Worm (Caenorhabditis elegans) whole organism, L1 larva: ENCODE results near the gene pes-4.

Experiments used
- C16A3.4 ChIP-seq: fragments of 150-350 bp; optimal IDR thresholded peaks from 2 replicates; lab custom pipeline; 2014; ENCODE audit warnings: missing biosample characterization, missing genetic modification characterization
- F16B12.6 ChIP-seq: fragments of 150-350 bp; optimal IDR thresholded peaks from 2 replicates; lab custom pipeline; 2014; ENCODE audit warnings: missing biosample characterization, missing genetic modification characterization
- alr-1 ChIP-seq: fragments of 200-800 bp; sonication (Bioruptor generic); optimal IDR thresholded peaks from 2 replicates; lab custom pipeline; 2018; ENCODE audit warnings: borderline replicate concordance, mild to moderate bottlenecking, missing genetic modification characterization, missing compliant biosample characterization
- ceh-8 ChIP-seq: fragments of 200-800 bp; sonication (Bioruptor generic); optimal IDR thresholded peaks from 2 replicates; lab custom pipeline; 2018; ENCODE audit warnings: mild to moderate bottlenecking, missing genetic modification characterization, moderate library complexity, missing compliant biosample characterization
- ceh-90 ChIP-seq: sonication (generic microtip); optimal IDR thresholded peaks from 2 replicates; lab custom pipeline; 2016; ENCODE audit warnings: missing genetic modification characterization, missing compliant biosample characterization
- ces-1 ChIP-seq: fragments of 150-350 bp; optimal IDR thresholded peaks from 2 replicates; lab custom pipeline; 2014; ENCODE audit warnings: missing biosample characterization, missing genetic modification reagents, missing genetic modification characterization
- dsc-1 ChIP-seq: sonication (generic microtip); optimal IDR thresholded peaks from 2 replicates; lab custom pipeline; 2016; ENCODE audit warnings: mild to moderate bottlenecking, missing genetic modification characterization, missing compliant biosample characterization
- efl-1 ChIP-seq, 4 experiments: fragments of 150-350 bp; optimal IDR thresholded peaks in 3 of 4; peaks in 1 of 4; 1 replicate in 1 of 4; 2 replicates in 3 of 4; lab custom pipeline; 2014; ENCODE audit warnings: missing biosample characterization in 2 of 4, missing genetic modification characterization in 2 of 4, missing genetic modification reagents in 2 of 4
- egl-13 ChIP-seq: sonication (generic microtip); optimal IDR thresholded peaks from 2 replicates; lab custom pipeline; 2016; ENCODE audit warnings: missing genotype, missing genetic modification reagents, missing genetic modification characterization, missing compliant biosample characterization
- egl-27 ChIP-seq, 2 experiments: fragments of 150-350 bp in 1 of 2; sonication (generic microtip); optimal IDR thresholded peaks; 3 replicates each; lab custom pipeline; 2017 to 2018; ENCODE audit warnings: missing biosample characterization in 2 of 2, missing genetic modification characterization in 2 of 2, missing genetic modification reagents in 2 of 2
- elt-2 ChIP-seq: sonication (generic microtip); optimal IDR thresholded peaks from 2 replicates; lab custom pipeline; 2016; ENCODE audit warnings: missing genetic modification characterization, mild to moderate bottlenecking, inconsistent platforms, missing compliant biosample characterization, missing genetic modification reagents
- elt-3 ChIP-seq, 6 experiments: fragments of 150-350 bp in 1 of 6; sonication (generic microtip); optimal IDR thresholded peaks; 2 replicates each; lab custom pipeline; 2017 to 2018; ENCODE audit warnings: missing biosample characterization in 6 of 6, missing genetic modification characterization in 6 of 6, inconsistent platforms in 1 of 6
- ets-5 ChIP-seq: fragments of 200-800 bp; sonication (Bioruptor generic); IDR thresholded peaks from 2 replicates; pipeline ENCODE4 v1.3.6; 2022; ENCODE audit warnings: missing genetic modification characterization, missing compliant biosample characterization
- fkh-10 ChIP-seq: sonication (generic microtip); optimal IDR thresholded peaks from 2 replicates; lab custom pipeline; 2017; ENCODE audit warnings: missing biosample characterization, missing genetic modification reagents, missing genetic modification characterization
- fkh-8 ChIP-seq: sonication (generic microtip); optimal IDR thresholded peaks from 2 replicates; lab custom pipeline; 2016; ENCODE audit warnings: mild to moderate bottlenecking, missing genetic modification characterization, missing compliant biosample characterization
- fos-1 ChIP-seq: fragments of 150-350 bp; optimal IDR thresholded peaks from 2 replicates; lab custom pipeline; 2014; ENCODE audit warnings: missing biosample characterization, missing genetic modification characterization
- hlh-4 ChIP-seq: sonication (generic microtip); optimal IDR thresholded peaks from 2 replicates; lab custom pipeline; 2016; ENCODE audit warnings: mild to moderate bottlenecking, missing genetic modification characterization, missing compliant biosample characterization
- jun-1 ChIP-seq: fragments of 150-350 bp; optimal IDR thresholded peaks from 2 replicates; lab custom pipeline; 2014; ENCODE audit warnings: missing biosample characterization, missing genetic modification reagents, missing genetic modification characterization
- lin-13 ChIP-seq: fragments of 150-350 bp; optimal IDR thresholded peaks from 2 replicates; lab custom pipeline; 2014; ENCODE audit warnings: missing biosample characterization, missing genetic modification reagents, missing genetic modification characterization
- lin-15B ChIP-seq: fragments of 150-350 bp; sonication (generic microtip); optimal IDR thresholded peaks from 3 replicates; lab custom pipeline; 2014; ENCODE audit warnings: missing biosample characterization, missing genetic modification characterization
- lin-35 ChIP-seq, 2 experiments: fragments of 150-350 bp; optimal IDR thresholded peaks; 2 replicates each; lab custom pipeline; 2014; ENCODE audit warnings: missing biosample characterization in 2 of 2, missing genetic modification characterization in 2 of 2, missing genetic modification reagents in 2 of 2
- lir-3 ChIP-seq: sonication (generic microtip); optimal IDR thresholded peaks from 2 replicates; lab custom pipeline; 2016; ENCODE audit warnings: mild to moderate bottlenecking, missing genetic modification characterization, moderate library complexity, missing compliant biosample characterization; ENCODE audit not compliant: poor library complexity
- lsy-2 ChIP-seq, 2 experiments: fragments of 150-350 bp; optimal IDR thresholded peaks; 2 replicates each; lab custom pipeline; 2014; ENCODE audit warnings: missing biosample characterization in 2 of 2, missing genetic modification characterization in 2 of 2
- mef-2 ChIP-seq: fragments of 150-350 bp; optimal IDR thresholded peaks from 2 replicates; lab custom pipeline; 2014; ENCODE audit warnings: missing biosample characterization, missing genetic modification characterization
- mep-1 ChIP-seq: fragments of 150-350 bp; optimal IDR thresholded peaks from 2 replicates; lab custom pipeline; 2014; ENCODE audit warnings: missing biosample characterization, missing genetic modification characterization
- nhr-11 ChIP-seq: fragments of 150-350 bp; optimal IDR thresholded peaks from 2 replicates; lab custom pipeline; 2014; ENCODE audit warnings: missing biosample characterization, missing genetic modification characterization
- nhr-20 ChIP-seq: sonication (generic microtip); optimal IDR thresholded peaks from 2 replicates; lab custom pipeline; 2016; ENCODE audit warnings: mild to moderate bottlenecking, missing genetic modification characterization, missing compliant biosample characterization
- nhr-237 ChIP-seq: fragments of 150-350 bp; optimal IDR thresholded peaks from 2 replicates; lab custom pipeline; 2014; ENCODE audit warnings: missing biosample characterization, missing genetic modification characterization
- nhr-47 ChIP-seq: sonication (generic microtip); optimal IDR thresholded peaks from 2 replicates; lab custom pipeline; 2016; ENCODE audit warnings: mild to moderate bottlenecking, missing genetic modification characterization, moderate library complexity, missing compliant biosample characterization
- nhr-71 ChIP-seq: sonication (generic microtip); optimal IDR thresholded peaks from 2 replicates; lab custom pipeline; 2016; ENCODE audit warnings: mild to moderate bottlenecking, missing genetic modification characterization, moderate library complexity, missing compliant biosample characterization
- nhr-76 ChIP-seq: sonication (generic microtip); optimal IDR thresholded peaks from 2 replicates; lab custom pipeline; 2017; ENCODE audit warnings: missing biosample characterization, missing genetic modification characterization
- nhr-90 ChIP-seq: sonication (generic microtip); optimal IDR thresholded peaks from 2 replicates; lab custom pipeline; 2016; ENCODE audit warnings: mild to moderate bottlenecking, missing genetic modification characterization, missing compliant biosample characterization; ENCODE audit not compliant: poor library complexity
- pag-3 ChIP-seq: sonication (generic microtip); optimal IDR thresholded peaks from 2 replicates; lab custom pipeline; 2017; ENCODE audit warnings: missing genetic modification characterization, mild to moderate bottlenecking, missing compliant biosample characterization, antibody characterized with exemption, borderline replicate concordance; ENCODE audit not compliant: insufficient read depth
- pqm-1 ChIP-seq: sonication (generic microtip); optimal IDR thresholded peaks from 3 replicates; lab custom pipeline; 2017; ENCODE audit warnings: missing biosample characterization, missing genetic modification characterization
- rnt-1 ChIP-seq: sonication (generic microtip); optimal IDR thresholded peaks from 2 replicates; lab custom pipeline; 2016; ENCODE audit warnings: mild to moderate bottlenecking, missing genetic modification characterization, moderate library complexity, missing compliant biosample characterization
- skn-1 ChIP-seq: fragments of 150-350 bp; optimal IDR thresholded peaks from 2 replicates; lab custom pipeline; 2014; ENCODE audit warnings: missing biosample characterization, missing genetic modification characterization
- snu-23 ChIP-seq: sonication (generic microtip); optimal IDR thresholded peaks from 2 replicates; lab custom pipeline; 2016; ENCODE audit warnings: missing genetic modification characterization, missing compliant biosample characterization
- swsn-7 ChIP-seq: sonication (generic microtip); optimal IDR thresholded peaks from 2 replicates; lab custom pipeline; 2016; ENCODE audit warnings: missing genetic modification characterization, missing compliant biosample characterization
- tlp-1 ChIP-seq: fragments of 150-350 bp; optimal IDR thresholded peaks from 2 replicates; lab custom pipeline; 2014; ENCODE audit warnings: missing biosample characterization, missing genetic modification characterization
- unc-62 ChIP-seq: fragments of 150-350 bp; optimal IDR thresholded peaks from 2 replicates; lab custom pipeline; 2014; ENCODE audit warnings: missing biosample characterization, missing genetic modification reagents, missing genetic modification characterization
- unc-86 ChIP-seq: sonication (generic microtip); optimal IDR thresholded peaks from 2 replicates; lab custom pipeline; 2016; ENCODE audit warnings: missing genetic modification characterization, missing compliant biosample characterization
- unc-98 ChIP-seq: fragments of 200-800 bp; sonication (Bioruptor generic); IDR thresholded peaks from 2 replicates; pipeline ENCODE4 v1.3.6; 2022; ENCODE audit warnings: missing genetic modification characterization, missing compliant biosample characterization
- vab-15 ChIP-seq: sonication (generic microtip); optimal IDR thresholded peaks from 2 replicates; lab custom pipeline; 2017; ENCODE audit warnings: missing genotype, mild to moderate bottlenecking, missing genetic modification characterization, missing compliant biosample characterization
- zag-1 ChIP-seq: fragments of 150-350 bp; optimal IDR thresholded peaks from 2 replicates; lab custom pipeline; 2014; ENCODE audit warnings: missing biosample characterization, missing genetic modification characterization
- ztf-11 ChIP-seq, 2 experiments: sonication (generic microtip); optimal IDR thresholded peaks; 2 replicates each; lab custom pipeline; 2016 to 2017; ENCODE audit warnings: missing genetic modification characterization in 2 of 2, missing biosample characterization in 1 of 2, missing compliant biosample characterization in 1 of 2
- ztf-4 ChIP-seq: fragments of 150-350 bp; optimal IDR thresholded peaks from 2 replicates; lab custom pipeline; 2014; ENCODE audit warnings: missing biosample characterization, missing genetic modification characterization

Gene pes-4

ce11 chrIII:1218998-1219397 lies 11.1 kb downstream of the pes-4 start:
- TF ChIP-seq efl-1 (optimal IDR thresholded peaks at IDR 0.05; lab: Kevin White, UChicago): no peak
- TF ChIP-seq efl-1 (GFP tag; optimal IDR thresholded peaks at IDR 0.05 in 1 of 2; lab: Kevin White, UChicago): peak in 1 of 2 experiments; percentile 3
- TF ChIP-seq elt-3 (tag; optimal IDR thresholded peaks at IDR 0.05; lab: Kevin White, UChicago): no peak
- no peak for TF ChIP-seq alr-1 (tag; lab: Kevin White, UChicago)
- no peak for TF ChIP-seq unc-62 (GFP tag; lab: Kevin White, UChicago)
- TF ChIP-seq lin-15B (tag; lab: Kevin White, UChicago): no peak

DNA sequence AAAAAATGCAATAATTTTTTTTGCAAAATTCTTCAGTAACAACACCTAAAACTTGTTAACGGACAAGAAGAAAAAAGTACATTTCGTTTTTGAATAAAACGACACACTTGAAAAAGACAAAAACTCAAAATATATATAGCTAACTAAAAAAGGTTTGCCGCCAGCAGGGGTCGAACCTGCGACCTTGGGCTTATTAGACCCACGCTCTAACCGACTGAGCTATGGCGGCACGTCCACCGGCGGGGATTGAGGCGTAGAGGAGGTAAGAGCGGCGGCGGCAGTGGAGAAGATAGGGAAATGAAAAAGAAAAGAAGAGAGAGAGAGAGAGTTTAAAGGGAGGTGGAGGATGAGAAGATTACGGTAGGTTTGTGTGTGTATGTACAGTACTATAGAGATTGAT lies 11.9 kb downstream of the pes-4 start:
- TF ChIP-seq rnt-1 (tag; lab: Kevin White, UChicago) (peak; percentile 33), fkh-8 (tag; lab: Kevin White, UChicago) (no peak), nhr-237 (tag; lab: Kevin White, UChicago) (no peak), zag-1 (tag; lab: Kevin White, UChicago) (no peak), nhr-47 (tag; lab: Kevin White, UChicago) (peak; percentile 22), lin-13 (GFP tag; lab: Kevin White, UChicago) (peak; percentile 3), egl-13 (tag; lab: Kevin White, UChicago) (no peak), ceh-90 (tag; lab: Kevin White, UChicago) (no peak), ces-1 (GFP tag; lab: Kevin White, UChicago) (no peak), unc-98 (GFP tag; lab: Robert Waterston, UW) (no peak), nhr-20 (tag; lab: Kevin White, UChicago) (peak; percentile 2), tlp-1 (tag; lab: Kevin White, UChicago) (no peak), fkh-10 (GFP tag; lab: Kevin White, UChicago) (no peak), lin-35 (GFP tag; optimal IDR thresholded peaks at IDR 0.05; lab: Kevin White, UChicago) (peak in 1 of 2 experiments; percentile 11), snu-23 (peak; percentile 25), efl-1 (optimal IDR thresholded peaks at IDR 0.05; lab: Kevin White, UChicago) (no peak), efl-1 (GFP tag; optimal IDR thresholded peaks at IDR 0.05 in 1 of 2; lab: Kevin White, UChicago) (peak; percentile 12 to 59), C16A3.4 (tag; lab: Kevin White, UChicago) (no peak), F16B12.6 (tag; lab: Kevin White, UChicago) (no peak), skn-1 (tag; lab: Kevin White, UChicago) (no peak), ztf-11 (tag; optimal IDR thresholded peaks at IDR 0.05; lab: Kevin White, UChicago) (no peak), nhr-90 (tag; lab: Kevin White, UChicago) (peak; percentile 24), dsc-1 (tag; lab: Kevin White, UChicago) (peak; percentile 10), lsy-2 (tag; optimal IDR thresholded peaks at IDR 0.05; lab: Kevin White, UChicago) (peak in 1 of 2 experiments; percentile 17), unc-86 (tag; lab: Kevin White, UChicago) (no peak), jun-1 (tag; lab: Kevin White, UChicago) (no peak), vab-15 (tag; lab: Kevin White, UChicago) (no peak), nhr-11 (tag; lab: Kevin White, UChicago) (no peak), elt-2 (tag; lab: Kevin White, UChicago) (no peak), nhr-76 (tag; lab: Kevin White, UChicago) (no peak), nhr-71 (tag; lab: Kevin White, UChicago) (peak; percentile 36), mep-1 (tag; lab: Kevin White, UChicago) (peak; percentile 29), ceh-8 (no peak), swsn-7 (tag; lab: Kevin White, UChicago) (no peak), pag-3 (tag; lab: Kevin White, UChicago) (no peak)

DNA sequence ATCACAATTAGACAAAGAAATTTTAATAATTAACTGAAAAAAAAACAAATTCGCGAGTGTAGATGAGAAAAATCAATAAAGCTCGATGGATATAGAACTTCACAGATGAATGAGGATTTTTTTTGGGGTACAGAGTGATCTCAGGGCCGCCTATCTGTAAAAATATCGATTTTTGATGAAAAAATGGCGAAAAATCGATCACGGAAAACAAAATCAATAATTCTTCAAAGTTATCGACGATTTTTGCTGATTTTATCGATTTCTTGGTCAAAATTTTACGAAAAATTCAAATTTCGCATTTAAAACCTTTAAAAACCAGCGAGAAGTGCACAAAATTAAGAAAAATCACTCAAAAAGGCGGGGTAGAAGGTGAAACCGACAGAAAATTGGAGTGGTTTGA lies 14.0 kb downstream of the pes-4 start:
- no peak for TF ChIP-seq egl-27 (tag; optimal IDR thresholded peaks at IDR 0.05; lab: Kevin White, UChicago)
- no peak for TF ChIP-seq hlh-4 (tag; lab: Kevin White, UChicago)
- no peak for TF ChIP-seq lin-15B (tag; lab: Kevin White, UChicago)
- no peak for TF ChIP-seq nhr-237 (tag; lab: Kevin White, UChicago)
- no peak for TF ChIP-seq ets-5
- no peak for TF ChIP-seq mef-2 (tag; lab: Kevin White, UChicago)
- TF ChIP-seq nhr-76 (tag; lab: Kevin White, UChicago): no peak
- TF ChIP-seq ceh-90 (tag; lab: Kevin White, UChicago): no peak
- TF ChIP-seq lir-3 (tag; lab: Kevin White, UChicago): no peak
- no peak for TF ChIP-seq ztf-4
- no peak for TF ChIP-seq pqm-1 (tag; lab: Kevin White, UChicago)
- no peak for TF ChIP-seq fkh-10 (GFP tag; lab: Kevin White, UChicago)
- TF ChIP-seq nhr-90 (tag; lab: Kevin White, UChicago): no peak
- no peak for TF ChIP-seq fos-1 (tag; lab: Kevin White, UChicago)
